Fruit fly (Drosophila melanogaster) whole organism, embryonic: ENCODE measurements around the gene Fur2.
A peak's percentile ranks its signal among the peaks of the same experiment; 100 is the strongest.

Experiments
- Antp ChIP-seq: fragments of 200-800 bp; sonication (Bioruptor generic); optimal IDR thresholded peaks from 3 replicates; lab custom pipeline; 2016; ENCODE audit warnings: missing biosample characterization, missing genetic modification characterization
- Asciz ChIP-seq: fragments of 200-800 bp; sonication (Bioruptor generic); optimal IDR thresholded peaks from 2 replicates; lab custom pipeline; 2017; ENCODE audit warnings: missing biosample characterization, mild to moderate bottlenecking, missing genetic modification characterization, missing genetic modification reagents
- Blimp-1 ChIP-seq: fragments of 200-800 bp; sonication (Bioruptor generic); optimal IDR thresholded peaks from 3 replicates; lab custom pipeline; 2018; ENCODE audit warnings: missing biosample characterization, missing genetic modification characterization, mild to moderate bottlenecking, moderate library complexity, missing genetic modification reagents
- CG10321 ChIP-seq: fragments of 200-800 bp; sonication (Bioruptor generic); IDR thresholded peaks from 2 replicates; pipeline ENCODE4 v1.3.6; 2022; ENCODE audit warnings: missing biosample characterization, missing genetic modification characterization
- CG14860 ChIP-seq: fragments of 200-800 bp; sonication (Bioruptor generic); IDR thresholded peaks from 3 replicates; pipeline ENCODE4 v1.3.6; 2022; ENCODE audit warnings: missing biosample characterization, missing genetic modification characterization; ENCODE audit not compliant: partially characterized antibody
- CG15479 ChIP-seq: fragments of 200-800 bp; sonication (Bioruptor generic); optimal IDR thresholded peaks from 3 replicates; lab custom pipeline; 2019; ENCODE audit warnings: missing biosample characterization, mild to moderate bottlenecking, missing genetic modification characterization, moderate library complexity
- CG1603 ChIP-seq: fragments of 200-800 bp; sonication (Bioruptor generic); optimal IDR thresholded peaks from 2 replicates; lab custom pipeline; 2019; ENCODE audit warnings: missing biosample characterization, mild to moderate bottlenecking, missing genetic modification characterization, moderate library complexity
- CG16813 ChIP-seq: fragments of 200-800 bp; sonication (Bioruptor generic); IDR thresholded peaks from 3 replicates; pipeline ENCODE4 v1.3.6; 2022; ENCODE audit warnings: missing biosample characterization, missing genetic modification characterization; ENCODE audit not compliant: partially characterized antibody
- CG18011 ChIP-seq: fragments of 200-800 bp; sonication (Bioruptor generic); optimal IDR thresholded peaks from 2 replicates; lab custom pipeline; 2017; ENCODE audit warnings: missing biosample characterization, missing genetic modification characterization, mild to moderate bottlenecking, moderate library complexity, missing genotype
- CG18764 ChIP-seq: fragments of 200-800 bp; sonication (Bioruptor generic); optimal IDR thresholded peaks from 3 replicates; lab custom pipeline; 2016; ENCODE audit warnings: missing biosample characterization, missing genetic modification characterization
- CG2120 ChIP-seq: fragments of 200-800 bp; sonication (Bioruptor generic); optimal IDR thresholded peaks from 3 replicates; lab custom pipeline; 2016; ENCODE audit warnings: missing biosample characterization, missing genetic modification characterization
- CG32772 ChIP-seq: fragments of 200-800 bp; sonication (Bioruptor generic); IDR thresholded peaks from 2 replicates; pipeline ENCODE4 v1.3.6; 2022; ENCODE audit warnings: missing biosample characterization, missing genetic modification characterization
- CG5180 ChIP-seq: fragments of 200-800 bp; sonication (Bioruptor generic); optimal IDR thresholded peaks from 3 replicates; lab custom pipeline; 2017; ENCODE audit warnings: missing biosample characterization, missing genetic modification characterization, mild to moderate bottlenecking, moderate library complexity, missing genetic modification reagents
- CG6854 ChIP-seq: fragments of 200-800 bp; sonication (Bioruptor generic); optimal IDR thresholded peaks from 3 replicates; lab custom pipeline; 2017; ENCODE audit warnings: missing biosample characterization, mild to moderate bottlenecking, missing genetic modification characterization
- CG7963 ChIP-seq: fragments of 200-800 bp; sonication (Bioruptor generic); IDR thresholded peaks from 3 replicates; pipeline ENCODE4 v1.3.6; 2022; ENCODE audit warnings: missing biosample characterization, missing genetic modification characterization; ENCODE audit not compliant: partially characterized antibody
- CG8281 ChIP-seq: fragments of 200-800 bp; sonication (Bioruptor generic); optimal IDR thresholded peaks from 2 replicates; lab custom pipeline; 2018; ENCODE audit warnings: missing biosample characterization, mild to moderate bottlenecking, missing genetic modification characterization, moderate library complexity
- CG8944 ChIP-seq: fragments of 200-800 bp; sonication (Bioruptor generic); optimal IDR thresholded peaks from 3 replicates; lab custom pipeline; 2016; ENCODE audit warnings: missing biosample characterization, missing genetic modification characterization
- Doc2 ChIP-seq: fragments of 200-800 bp; sonication (Bioruptor generic); IDR thresholded peaks from 2 replicates; pipeline ENCODE4 v1.3.6; 2022; ENCODE audit warnings: missing biosample characterization, missing genetic modification characterization
- Ets65A ChIP-seq: fragments of 200-800 bp; sonication (Bioruptor generic); peaks from one replicate; lab custom pipeline; 2016; ENCODE audit warnings: missing biosample characterization, missing genetic modification characterization
- Gsc ChIP-seq: fragments of 200-800 bp; sonication (Bioruptor generic); IDR thresholded peaks from 2 replicates; pipeline ENCODE4 v1.3.6; 2022; ENCODE audit warnings: missing biosample characterization, missing genetic modification characterization
- Hr39 ChIP-seq: fragments of >200 bp; optimal IDR thresholded peaks from 2 replicates; lab custom pipeline; 2017
- Mrtf ChIP-seq: fragments of 200-800 bp; sonication (Bioruptor generic); IDR thresholded peaks from 3 replicates; pipeline ENCODE4 v1.3.6; 2022; ENCODE audit warnings: missing biosample characterization, missing genetic modification characterization
- Myb ChIP-seq: fragments of 200-800 bp; sonication (Bioruptor generic); optimal IDR thresholded peaks from 2 replicates; lab custom pipeline; 2016; ENCODE audit warnings: missing biosample characterization, missing genetic modification characterization
- NFAT ChIP-seq: fragments of 200-800 bp; sonication (Bioruptor generic); IDR thresholded peaks from 2 replicates; pipeline ENCODE4 v1.3.6; 2022; ENCODE audit warnings: missing biosample characterization, missing genetic modification characterization
- Pdp1 ChIP-seq, 2 experiments: fragments of 200-800 bp; sonication (Bioruptor generic); optimal IDR thresholded peaks; 3 replicates each; lab custom pipeline; 2016; ENCODE audit warnings: missing biosample characterization in 2 of 2, missing genetic modification characterization in 2 of 2, mild to moderate bottlenecking in 1 of 2, moderate library complexity in 1 of 2
- TFAM ChIP-seq: fragments of 200-800 bp; sonication (Bioruptor generic); optimal IDR thresholded peaks from 2 replicates; lab custom pipeline; 2017; ENCODE audit warnings: missing biosample characterization, missing genetic modification characterization, inconsistent platforms
- cas ChIP-seq: fragments of 200-800 bp; sonication (Bioruptor generic); IDR thresholded peaks from 2 replicates; pipeline ENCODE4 v1.3.6; 2022; ENCODE audit warnings: missing biosample characterization, missing genetic modification characterization
- caup ChIP-seq: fragments of 200-800 bp; sonication (Bioruptor generic); optimal IDR thresholded peaks from 3 replicates; lab custom pipeline; 2017; ENCODE audit warnings: missing biosample characterization, mild to moderate bottlenecking, missing genetic modification characterization, moderate library complexity; ENCODE audit not compliant: severe bottlenecking
- crc ChIP-seq: fragments of 200-800 bp; sonication (Bioruptor generic); optimal IDR thresholded peaks from 2 replicates; lab custom pipeline; 2016; ENCODE audit warnings: missing biosample characterization, missing genetic modification characterization
- da ChIP-seq: fragments of 200-800 bp; sonication (Bioruptor generic); optimal IDR thresholded peaks from 2 replicates; lab custom pipeline; 2016; ENCODE audit warnings: missing biosample characterization, missing genetic modification characterization
- dm ChIP-seq: fragments of 200-800 bp; sonication (Bioruptor generic); optimal IDR thresholded peaks from 3 replicates; lab custom pipeline; 2016; ENCODE audit warnings: missing biosample characterization, missing genetic modification characterization
- exex ChIP-seq: fragments of 200-800 bp; sonication (Bioruptor generic); optimal IDR thresholded peaks from 4 replicates; lab custom pipeline; 2018; ENCODE audit warnings: missing biosample characterization, mild to moderate bottlenecking, missing genetic modification characterization, moderate library complexity
- fd102C ChIP-seq: fragments of 200-800 bp; sonication (Bioruptor generic); optimal IDR thresholded peaks from 2 replicates; lab custom pipeline; 2018; ENCODE audit warnings: missing biosample characterization, mild to moderate bottlenecking, missing genetic modification characterization, moderate library complexity
- fd96Cb ChIP-seq: fragments of 200-800 bp; sonication (Bioruptor generic); optimal IDR thresholded peaks from 2 replicates; lab custom pipeline; 2018; ENCODE audit warnings: missing biosample characterization, mild to moderate bottlenecking, missing genetic modification characterization, moderate library complexity
- hkb ChIP-seq, 2 experiments: fragments of 200-800 bp in 1 of 2; fragments of >200 bp in 1 of 2; sonication (Bioruptor generic) in 1 of 2; IDR thresholded peaks in 1 of 2; optimal IDR thresholded peaks in 1 of 2; 2 replicates each; pipeline versions ENCODE4 v1.3.6 to Lab custom; 2017 to 2022; ENCODE audit warnings: missing biosample characterization in 1 of 2, missing genetic modification characterization in 1 of 2
- lbe ChIP-seq: fragments of 200-800 bp; sonication (Bioruptor generic); optimal IDR thresholded peaks from 2 replicates; lab custom pipeline; 2016; ENCODE audit warnings: missing biosample characterization, mild to moderate bottlenecking, missing genetic modification characterization
- lmd ChIP-seq: fragments of 200-800 bp; sonication (Bioruptor generic); IDR thresholded peaks from 2 replicates; pipeline ENCODE4 v1.3.6; 2022; ENCODE audit warnings: missing biosample characterization, missing genetic modification characterization
- nau ChIP-seq: fragments of 200-800 bp; sonication (Bioruptor generic); optimal IDR thresholded peaks from 3 replicates; lab custom pipeline; 2017; ENCODE audit warnings: missing biosample characterization, mild to moderate bottlenecking, missing genetic modification characterization, missing genetic modification reagents
- prd ChIP-seq, 3 experiments: fragments of >200 bp in 2 of 3; fragments of 200-800 bp in 1 of 3; sonication (Bioruptor generic) in 1 of 3; optimal IDR thresholded peaks in 2 of 3; IDR thresholded peaks in 1 of 3; 2 replicates in 2 of 3; 3 replicates in 1 of 3; pipeline versions ENCODE4 v1.3.6 to Lab custom; 2017 to 2022; ENCODE audit warnings: missing biosample characterization in 1 of 3, missing genetic modification characterization in 1 of 3
- schlank ChIP-seq: fragments of 200-800 bp; sonication (Bioruptor generic); optimal IDR thresholded peaks from 2 replicates; lab custom pipeline; 2018; ENCODE audit warnings: missing biosample characterization, mild to moderate bottlenecking, missing genetic modification characterization
- scrt ChIP-seq: fragments of 200-800 bp; sonication (Bioruptor generic); optimal IDR thresholded peaks from 2 replicates; lab custom pipeline; 2018; ENCODE audit warnings: missing biosample characterization, mild to moderate bottlenecking, missing genetic modification characterization, moderate library complexity
- sens ChIP-seq: fragments of 200-800 bp; sonication (Bioruptor generic); peaks from one replicate; lab custom pipeline; 2016; ENCODE audit warnings: missing biosample characterization, missing genetic modification characterization
- slp2 ChIP-seq: fragments of 200-800 bp; sonication (Bioruptor generic); optimal IDR thresholded peaks from 2 replicates; lab custom pipeline; 2016; ENCODE audit warnings: missing biosample characterization, missing genetic modification characterization
- stc ChIP-seq: fragments of 200-800 bp; sonication (Bioruptor generic); IDR thresholded peaks from 2 replicates; pipeline ENCODE4 v1.3.6; 2022; ENCODE audit warnings: missing biosample characterization, missing genetic modification characterization
- tin ChIP-seq: fragments of 200-800 bp; sonication (Bioruptor generic); optimal IDR thresholded peaks from 3 replicates; lab custom pipeline; 2016; ENCODE audit warnings: missing biosample characterization, missing genetic modification characterization
- tll ChIP-seq, 2 experiments: fragments of 200-800 bp in 1 of 2; fragments of >200 bp in 1 of 2; sonication (Bioruptor generic) in 1 of 2; optimal IDR thresholded peaks; 2 replicates each; lab custom pipeline; 2017 to 2019; ENCODE audit warnings: missing biosample characterization in 2 of 2, missing genetic modification characterization in 2 of 2, mild to moderate bottlenecking in 1 of 2, moderate library complexity in 1 of 2
- twi ChIP-seq: fragments of 200-800 bp; optimal IDR thresholded peaks from 2 replicates; lab custom pipeline; 2019; ENCODE audit warnings: missing biosample characterization, mild to moderate bottlenecking, missing genetic modification characterization, moderate library complexity
- zf30C ChIP-seq: fragments of 200-800 bp; sonication (Bioruptor generic); optimal IDR thresholded peaks from 3 replicates; lab custom pipeline; 2018; ENCODE audit warnings: missing biosample characterization, mild to moderate bottlenecking, missing genetic modification characterization

The Fur2 gene

dm6 chrX:16333434-16334141, 39.3 kb upstream of the Fur2 start, which contains the start of the genes CG9921 and Dsp1 (continued):
- no peak for TF ChIP-seq hkb (optimal IDR thresholded peaks at IDR 0.05; lab: Kevin White, UChicago)
- TF ChIP-seq hkb (GFP tag; IDR thresholded peaks at IDR 0.05; lab: Robert Waterston, UW): no peak; the same call in 1 of the 2 replicates
- TF ChIP-seq Blimp-1: no peak
- peak; percentile 18 for TF ChIP-seq Asciz (GFP tag; lab: Kevin White, UChicago)
- no peak for TF ChIP-seq CG7963 (GFP tag; lab: Robert Waterston, UW)
- no peak; the same call in 1 of the 2 replicates for TF ChIP-seq stc (GFP tag; lab: Robert Waterston, UW)
- TF ChIP-seq CG14860: no peak
- no peak for TF ChIP-seq twi (tag; lab: Kevin White, UChicago)
- TF ChIP-seq CG18011 (GFP tag; lab: Kevin White, UChicago): no peak
- TF ChIP-seq fd102C: no peak
- peak; percentile 5 for TF ChIP-seq CG1603
- no peak for TF ChIP-seq tll (GFP tag; optimal IDR thresholded peaks at IDR 0.05; lab: Kevin White, UChicago)
- TF ChIP-seq CG2120 (GFP tag; lab: Kevin White, UChicago): no peak
- no peak for TF ChIP-seq cas
- TF ChIP-seq Gsc (GFP tag; lab: Robert Waterston, UW): no peak
- TF ChIP-seq tin (GFP tag; lab: Kevin White, UChicago): no peak
- no peak for TF ChIP-seq TFAM (GFP tag; lab: Kevin White, UChicago)
- TF ChIP-seq Ets65A (GFP tag; lab: Kevin White, UChicago): no peak
- no peak for TF ChIP-seq nau
- no peak for TF ChIP-seq Antp (GFP tag; lab: Kevin White, UChicago)
- TF ChIP-seq Pdp1 (GFP tag; optimal IDR thresholded peaks at IDR 0.05; lab: Kevin White, UChicago): no peak
- no peak for TF ChIP-seq Myb
- TF ChIP-seq Hr39 (lab: Kevin White, UChicago): no peak
- no peak for TF ChIP-seq da
- TF ChIP-seq caup (GFP tag; lab: Kevin White, UChicago): no peak
- no peak for TF ChIP-seq crc (GFP tag; lab: Kevin White, UChicago)
- no peak for TF ChIP-seq CG18764
- no peak for TF ChIP-seq CG32772 (GFP tag; lab: Robert Waterston, UW)
- no peak for TF ChIP-seq CG10321 (GFP tag; lab: Robert Waterston, UW)
- TF ChIP-seq schlank (tag; lab: Kevin White, UChicago): peak; percentile 31
- TF ChIP-seq CG5180 (GFP tag; lab: Kevin White, UChicago): no peak
- TF ChIP-seq CG16813 (GFP tag; lab: Robert Waterston, UW): no peak
- peak; percentile 23 for TF ChIP-seq scrt (GFP tag; lab: Kevin White, UChicago)
- TF ChIP-seq Doc2 (GFP tag; lab: Robert Waterston, UW): no peak
- 0 out of 2 replicates have a peak, but pooled peaks have one; percentile 23 for TF ChIP-seq NFAT (GFP tag; lab: Robert Waterston, UW)
- TF ChIP-seq zf30C (GFP tag; lab: Kevin White, UChicago): no peak
- TF ChIP-seq dm (GFP tag; lab: Kevin White, UChicago): no peak
- no peak for TF ChIP-seq fd96Cb (tag; lab: Kevin White, UChicago)
- TF ChIP-seq lbe (GFP tag; lab: Kevin White, UChicago): no peak
- TF ChIP-seq sens (GFP tag; lab: Kevin White, UChicago): peak; percentile 72
- TF ChIP-seq exex: no peak
- no peak for TF ChIP-seq CG8944 (GFP tag; lab: Kevin White, UChicago)
- no peak for TF ChIP-seq slp2
- no peak for TF ChIP-seq lmd (GFP tag; lab: Robert Waterston, UW)
- TF ChIP-seq CG6854 (GFP tag; lab: Kevin White, UChicago): no peak
- no peak for TF ChIP-seq Mrtf
- TF ChIP-seq prd (optimal IDR thresholded peaks at IDR 0.05; lab: Kevin White, UChicago): no peak
- TF ChIP-seq prd (GFP tag; IDR thresholded peaks at IDR 0.05; lab: Robert Waterston, UW): 0 out of 3 replicates have a peak, but pooled peaks have one; percentile 10
- peak; percentile 95 for TF ChIP-seq CG15479 (GFP tag; lab: Kevin White, UChicago)
- no peak for TF ChIP-seq CG8281 (tag; lab: Kevin White, UChicago)
